Worm (Caenorhabditis elegans) whole organism, L4 larva: ENCODE data around the gene C25F9.12.

Experiments used
- F49E8.2 ChIP-seq: sonication (generic microtip); optimal IDR thresholded peaks from 2 replicates; lab custom pipeline; 2016; ENCODE audit warnings: missing compliant biosample characterization, mild to moderate bottlenecking, missing genetic modification characterization, borderline replicate concordance
- daf-12 ChIP-seq: fragments of 150-350 bp; optimal IDR thresholded peaks from 2 replicates; lab custom pipeline; 2014; ENCODE audit warnings: missing biosample characterization, missing genetic modification reagents, missing genetic modification characterization
- lin-1 ChIP-seq: fragments of 200-800 bp; sonication (Bioruptor generic); IDR thresholded peaks from 2 replicates; pipeline ENCODE4 v1.3.6; 2022; ENCODE audit warnings: missing genetic modification reagents, missing genetic modification characterization, missing compliant biosample characterization
- mep-1 ChIP-seq: fragments of 150-350 bp; sonication (generic microtip); optimal IDR thresholded peaks from 3 replicates; lab custom pipeline; 2014; ENCODE audit warnings: missing biosample characterization, missing genetic modification characterization
- nhr-11 ChIP-seq: fragments of 150-350 bp; optimal IDR thresholded peaks from 2 replicates; lab custom pipeline; 2014; ENCODE audit warnings: missing biosample characterization, missing genetic modification characterization
- nhr-237 ChIP-seq: sonication (generic microtip); optimal IDR thresholded peaks from 2 replicates; lab custom pipeline; 2017; ENCODE audit warnings: missing biosample characterization, missing genetic modification characterization
- skn-1 ChIP-seq: fragments of 150-350 bp; optimal IDR thresholded peaks from 2 replicates; lab custom pipeline; 2014; ENCODE audit warnings: missing biosample characterization, missing genetic modification characterization
- snpc-4 ChIP-seq: fragments of 150-350 bp; optimal IDR thresholded peaks from 2 replicates; lab custom pipeline; 2014; ENCODE audit warnings: missing biosample characterization, missing genetic modification characterization
- unc-62 ChIP-seq, 3 experiments: fragments of 150-350 bp in 1 of 3; sonication (generic microtip); optimal IDR thresholded peaks in 2 of 3; peaks in 1 of 3; 1 replicate in 1 of 3; 2 replicates in 2 of 3; lab custom pipeline; 2014 to 2017; ENCODE audit warnings: missing biosample characterization in 3 of 3, missing genetic modification characterization in 3 of 3, missing genetic modification reagents in 3 of 3, missing genotype in 1 of 3
- zfp-2 ChIP-seq: sonication (generic microtip); optimal IDR thresholded peaks from 2 replicates; lab custom pipeline; 2016; ENCODE audit warnings: mild to moderate bottlenecking, missing genetic modification characterization, missing compliant biosample characterization
- ztf-11 ChIP-seq: fragments of 150-350 bp; optimal IDR thresholded peaks from 2 replicates; lab custom pipeline; 2014; ENCODE audit warnings: missing biosample characterization, missing genetic modification characterization

DNA sequence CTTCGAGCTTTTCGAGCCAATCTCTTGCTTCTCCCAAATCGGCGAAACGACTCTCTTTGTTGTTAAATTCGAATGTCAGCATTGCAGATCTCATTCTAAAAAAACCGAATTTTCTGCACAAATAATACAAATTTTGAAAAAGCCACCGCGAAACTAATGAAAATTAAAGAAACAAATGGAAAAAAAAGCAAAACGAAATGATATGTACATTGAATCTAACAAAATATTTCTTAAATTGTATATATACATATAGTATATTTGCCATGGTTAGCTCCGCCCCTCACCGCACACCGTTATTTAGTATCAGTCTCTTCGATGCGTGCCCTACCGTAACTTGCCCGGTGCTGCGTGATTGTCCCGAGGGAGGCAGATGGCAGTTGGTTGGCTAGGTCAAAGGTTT, 2.1 kb downstream of the C25F9.12 start, which contains the start of gene srw-86:
- no peak for TF ChIP-seq zfp-2 (tag; lab: Kevin White, UChicago)
- no peak for TF ChIP-seq lin-1 (GFP tag; lab: Robert Waterston, UW)
- no peak for TF ChIP-seq ztf-11 (tag; lab: Kevin White, UChicago)
- TF ChIP-seq nhr-237 = no peak
- TF ChIP-seq skn-1 = no peak
- no peak for TF ChIP-seq snpc-4 (tag; lab: Kevin White, UChicago)
- TF ChIP-seq unc-62 (GFP tag; optimal IDR thresholded peaks at IDR 0.05 in 1 of 2; lab: Kevin White, UChicago) = no peak
- no peak for TF ChIP-seq unc-62 (tag; optimal IDR thresholded peaks at IDR 0.05; lab: Kevin White, UChicago)
- no peak for TF ChIP-seq nhr-11 (tag; lab: Kevin White, UChicago)
- TF ChIP-seq F49E8.2 = no peak
- TF ChIP-seq mep-1 = no peak
- no peak for TF ChIP-seq daf-12
